Worm (Caenorhabditis elegans): ENCODE measurements around the gene atf-6.

atf-6 gene

DNA sequence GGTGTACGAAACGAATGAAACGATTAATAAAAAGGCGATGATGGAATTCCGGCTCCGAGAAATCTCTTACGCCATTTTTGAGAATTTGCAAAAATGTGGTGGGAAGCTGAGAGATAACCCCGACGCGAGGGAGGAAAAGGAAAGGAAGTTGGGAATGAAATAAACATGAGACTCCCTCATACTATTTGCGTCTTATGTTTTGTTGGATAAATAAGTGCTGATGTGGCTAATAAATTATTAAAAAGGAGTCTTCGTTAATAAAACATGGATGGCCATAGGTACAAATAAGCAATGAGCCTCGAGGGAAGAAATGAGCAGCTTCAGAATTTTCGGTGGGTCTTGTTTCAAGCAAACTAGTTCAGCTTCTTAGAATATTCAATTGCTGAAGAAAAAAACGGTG, 51.7 kb downstream of the atf-6 start:
- TF ChIP-seq unc-98 (GFP tag; IDR thresholded peaks at IDR 0.05) = no peak
- no peak for TF ChIP-seq pax-3 (tag; optimal IDR thresholded peaks at IDR 0.05)
- no peak for TF ChIP-seq C16A3.4 (tag; optimal IDR thresholded peaks at IDR 0.05)
- no peak for TF ChIP-seq sox-4 (tag; optimal IDR thresholded peaks at IDR 0.05)
- no peak for TF ChIP-seq elt-3 (tag; optimal IDR thresholded peaks at IDR 0.05)
- TF ChIP-seq lin-14 (GFP tag; optimal IDR thresholded peaks at IDR 0.05) = peak; percentile 72
- no peak for TF ChIP-seq ceh-63 (GFP tag; optimal IDR thresholded peaks at IDR 0.05)
- no peak for TF ChIP-seq vab-15 (tag; optimal IDR thresholded peaks at IDR 0.05)
- no peak for TF ChIP-seq nhr-20 (tag; optimal IDR thresholded peaks at IDR 0.05)
- no peak for TF ChIP-seq C04F5.9 (tag; optimal IDR thresholded peaks at IDR 0.05)
- TF ChIP-seq Y116A8C.19 (tag; optimal IDR thresholded peaks at IDR 0.05; ENCODE audit: borderline replicate concordance) = no peak
- no peak for TF ChIP-seq sup-37 (GFP tag; optimal IDR thresholded peaks at IDR 0.05)
- no peak for TF ChIP-seq swsn-7 (tag; optimal IDR thresholded peaks at IDR 0.05)
- TF ChIP-seq hpl-2 (GFP tag; optimal IDR thresholded peaks at IDR 0.05) = no peak
- no peak for TF ChIP-seq ceh-82 (tag; optimal IDR thresholded peaks at IDR 0.05)
- no peak for TF ChIP-seq lir-3 (tag; optimal IDR thresholded peaks at IDR 0.05; ENCODE audit: poor library complexity)
- TF ChIP-seq snu-23 (GFP tag; optimal IDR thresholded peaks at IDR 0.05) = no peak
- TF ChIP-seq tbx-2 (tag; optimal IDR thresholded peaks at IDR 0.05) = peak; percentile 8
- peak; percentile 91 for TF ChIP-seq unc-86 (tag; optimal IDR thresholded peaks at IDR 0.05)
- no peak for TF ChIP-seq egl-13 (tag; optimal IDR thresholded peaks at IDR 0.05)
- TF ChIP-seq ztf-4 (tag; optimal IDR thresholded peaks at IDR 0.05) = no peak
- TF ChIP-seq F16B12.6 (tag; optimal IDR thresholded peaks at IDR 0.05) = no peak
- no peak for TF ChIP-seq unc-30 (tag; optimal IDR thresholded peaks at IDR 0.05)
- TF ChIP-seq ceh-8 (GFP tag; optimal IDR thresholded peaks at IDR 0.05) = no peak
- no peak for TF ChIP-seq skn-1 (tag; optimal IDR thresholded peaks at IDR 0.05)
- no peak for TF ChIP-seq fkh-10 (GFP tag; optimal IDR thresholded peaks at IDR 0.05)
- peak; percentile 37 for TF ChIP-seq fkh-8 (tag; optimal IDR thresholded peaks at IDR 0.05)
- TF ChIP-seq nhr-85 (tag) = no peak

DNA sequence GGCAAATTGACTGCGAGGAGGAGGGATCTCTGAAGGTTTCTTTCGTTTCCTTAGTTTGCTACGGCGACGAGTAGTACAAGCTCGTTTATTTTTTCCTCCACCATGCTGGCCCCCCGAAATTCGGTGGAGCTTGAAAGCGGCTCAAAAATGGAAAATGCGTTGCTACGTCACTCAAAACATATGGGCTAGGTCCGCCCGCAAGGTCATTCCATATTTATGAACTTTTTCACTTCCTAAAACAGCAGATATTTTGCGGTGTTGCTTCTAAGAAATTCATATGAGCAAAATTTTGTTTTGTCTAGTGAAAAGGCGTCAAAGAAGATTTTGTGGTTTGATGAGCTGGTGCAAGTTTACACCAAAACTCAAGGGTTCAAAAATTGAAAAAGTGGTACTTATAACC, 53.7 kb downstream of the atf-6 start:
- TF ChIP-seq mdl-1 (tag; optimal IDR thresholded peaks at IDR 0.05) = no peak
- TF ChIP-seq unc-86 (tag; optimal IDR thresholded peaks at IDR 0.05) = peak; percentile 70
- TF ChIP-seq lin-14 (GFP tag; optimal IDR thresholded peaks at IDR 0.05) = peak; percentile 13
- TF ChIP-seq ceh-8 (GFP tag; optimal IDR thresholded peaks at IDR 0.05) = no peak
